Fruit fly (Drosophila melanogaster): ENCODE data around the gene PIG-B.

The PIG-B gene

dm6 chr3L:3824790-3825484, 13.9 kb downstream of the PIG-B start, which contains the start of gene Rdh (continued):
- no peak for TF ChIP-seq Gug (GFP tag; IDR thresholded peaks at IDR 0.05)
- peak; percentile 36 for TF ChIP-seq CG11902 (GFP tag; optimal IDR thresholded peaks at IDR 0.05)
- TF ChIP-seq net (GFP tag; optimal IDR thresholded peaks at IDR 0.05), result peak; percentile 36
- peak in 1 of 2 experiments; percentile 34 for TF ChIP-seq salr (GFP tag; optimal IDR thresholded peaks at IDR 0.05)
- TF ChIP-seq Sox102F (GFP tag; optimal IDR thresholded peaks at IDR 0.05), result peak; percentile 20
- TF ChIP-seq CG3919 (GFP tag; optimal IDR thresholded peaks at IDR 0.05), result peak; percentile 54
- peak; percentile 63 for TF ChIP-seq Ets96B (tag; optimal IDR thresholded peaks at IDR 0.05)
- no peak for TF ChIP-seq CG8319 (GFP tag; optimal IDR thresholded peaks at IDR 0.05)
- TF ChIP-seq Lpt (GFP tag; optimal IDR thresholded peaks at IDR 0.05), result no peak
- peak; percentile 48 for TF ChIP-seq CG6792 (GFP tag; optimal IDR thresholded peaks at IDR 0.05)
- peak; percentile 42 for TF ChIP-seq CG8632 (GFP tag; optimal IDR thresholded peaks at IDR 0.05)
- TF ChIP-seq Eip93F (GFP tag; optimal IDR thresholded peaks at IDR 0.05), result no peak
- peak; percentile 85 for TF ChIP-seq Eip78C (GFP tag)

dm6 chr3L:3825485-3825813, 14.4 kb downstream of the PIG-B start:
- TF ChIP-seq CG31627 (GFP tag; optimal IDR thresholded peaks at IDR 0.05) (no peak), dac (GFP tag; optimal IDR thresholded peaks at IDR 0.05) (no peak), CG34406 (GFP tag; optimal IDR thresholded peaks at IDR 0.05) (no peak), vri (GFP tag; optimal IDR thresholded peaks at IDR 0.05) (no peak), svp (GFP tag) (no peak), Gug (GFP tag; IDR thresholded peaks at IDR 0.05) (no peak), ss (GFP tag; optimal IDR thresholded peaks at IDR 0.05) (no peak), Sox102F (GFP tag; optimal IDR thresholded peaks at IDR 0.05) (no peak), Lpt (GFP tag; optimal IDR thresholded peaks at IDR 0.05) (no peak), Ets96B (tag; optimal IDR thresholded peaks at IDR 0.05) (no peak), CG7368 (GFP tag; optimal IDR thresholded peaks at IDR 0.05) (no peak)

- TF ChIP-seq CG6276 (GFP tag; optimal IDR thresholded peaks at IDR 0.05) (peak; percentile 16), Gug (GFP tag; IDR thresholded peaks at IDR 0.05) (no peak), Eip78C (GFP tag) (peak; percentile 54), Met (GFP tag; optimal IDR thresholded peaks at IDR 0.05) (no peak)
These were observed 14.8 kb downstream of the PIG-B start for dm6 chr3L:3825884-3826283.

- peak; percentile 89 for TF ChIP-seq CG8119 (GFP tag; IDR thresholded peaks at IDR 0.05)
- TF ChIP-seq CG7368 (GFP tag; optimal IDR thresholded peaks at IDR 0.05), result peak; percentile 46
- no peak for TF ChIP-seq ss (GFP tag; optimal IDR thresholded peaks at IDR 0.05)
- peak; percentile 88 for TF ChIP-seq eg (GFP tag; IDR thresholded peaks at IDR 0.05)
- no peak for TF ChIP-seq pdm3 (GFP tag; optimal IDR thresholded peaks at IDR 0.05)
- TF ChIP-seq Gug (GFP tag; IDR thresholded peaks at IDR 0.05), result peak; percentile 68
- peak; percentile 79 for TF ChIP-seq Ets96B (tag; optimal IDR thresholded peaks at IDR 0.05)
- no peak for TF ChIP-seq Sox14 (GFP tag; optimal IDR thresholded peaks at IDR 0.05)
- no peak for TF ChIP-seq Eip78C (GFP tag)
- TF ChIP-seq CG15336 (GFP tag; IDR thresholded peaks at IDR 0.05), result peak; percentile 90
- peak; percentile 54 for TF ChIP-seq CG6792 (GFP tag; optimal IDR thresholded peaks at IDR 0.05)
- TF ChIP-seq CG11762 (GFP tag; optimal IDR thresholded peaks at IDR 0.05; ENCODE audit: insufficient read depth), result peak; percentile 26
- peak; percentile 66 for TF ChIP-seq acj6 (GFP tag; optimal IDR thresholded peaks at IDR 0.05)
- peak; percentile 58 for TF ChIP-seq CG6276 (GFP tag; optimal IDR thresholded peaks at IDR 0.05)
- peak; percentile 14 for TF ChIP-seq Sox15 (GFP tag; optimal IDR thresholded peaks at IDR 0.05)
- TF ChIP-seq achi (GFP tag; optimal IDR thresholded peaks at IDR 0.05), result no peak
- peak; percentile 18 for TF ChIP-seq CG16779 (tag; optimal IDR thresholded peaks at IDR 0.05)
- TF ChIP-seq salr (GFP tag; optimal IDR thresholded peaks at IDR 0.05), result peak in 1 of 2 experiments; percentile 60
- peak; percentile 72 for TF ChIP-seq CG3032 (tag; optimal IDR thresholded peaks at IDR 0.05)
- TF ChIP-seq CG6163 (GFP tag; IDR thresholded peaks at IDR 0.05), result peak; percentile 76; the same call in 2 of the 3 replicates
- peak; percentile 22 for TF ChIP-seq Blimp-1 (GFP tag; optimal IDR thresholded peaks at IDR 0.05)
- no peak for TF ChIP-seq Ets21C (GFP tag; optimal IDR thresholded peaks at IDR 0.05)
- peak; percentile 46 for TF ChIP-seq Sox102F (GFP tag; optimal IDR thresholded peaks at IDR 0.05)
- TF ChIP-seq CG11294 (GFP tag; IDR thresholded peaks at IDR 0.05), result peak; percentile 55
- peak; percentile 60 for TF ChIP-seq CG8632 (GFP tag; optimal IDR thresholded peaks at IDR 0.05)
- TF ChIP-seq fd59A (GFP tag; optimal IDR thresholded peaks at IDR 0.05), result peak; percentile 45
These were observed 15.5 kb downstream of the PIG-B start for dm6 chr3L:3826541-3826940.
